Fruit fly (Drosophila melanogaster) whole organism, adult: ENCODE measurements around the gene Mps1.

ENCODE experiments used
- CG12768 ChIP-seq: fragments of 200-800 bp; sonication (Bioruptor generic); optimal IDR thresholded peaks from 2 replicates; lab custom pipeline; 2017; ENCODE audit warnings: missing biosample characterization, missing genetic modification characterization, mild to moderate bottlenecking, moderate library complexity, missing genetic modification reagents
- CG14711 ChIP-seq: fragments of 200-800 bp; sonication (Bioruptor generic); optimal IDR thresholded peaks from 2 replicates; lab custom pipeline; 2018; ENCODE audit warnings: missing biosample characterization, mild to moderate bottlenecking, missing genetic modification characterization, moderate library complexity
- CG5204 ChIP-seq: fragments of 200-800 bp; sonication (Bioruptor generic); optimal IDR thresholded peaks from 2 replicates; lab custom pipeline; 2016; ENCODE audit warnings: missing biosample characterization, missing genetic modification characterization
- CG7045 ChIP-seq: fragments of 200-800 bp; sonication (Bioruptor generic); optimal IDR thresholded peaks from 2 replicates; lab custom pipeline; 2017; ENCODE audit warnings: missing biosample characterization, mild to moderate bottlenecking, missing genetic modification characterization
- CG7101 ChIP-seq: fragments of 200-800 bp; sonication (Bioruptor generic); optimal IDR thresholded peaks from 2 replicates; lab custom pipeline; 2018; ENCODE audit warnings: missing biosample characterization, mild to moderate bottlenecking, missing genetic modification characterization, moderate library complexity
- Clk ChIP-seq: fragments of 200-800 bp; sonication (Bioruptor generic); optimal IDR thresholded peaks from 2 replicates; lab custom pipeline; 2017; ENCODE audit warnings: missing biosample characterization, missing genetic modification characterization
- Crg-1 ChIP-seq: fragments of 200-800 bp; sonication (Bioruptor generic); optimal IDR thresholded peaks from 2 replicates; lab custom pipeline; 2016; ENCODE audit warnings: missing biosample characterization, missing genetic modification characterization
- Hr96 ChIP-seq: fragments of 200-800 bp; sonication (Bioruptor generic); optimal IDR thresholded peaks from 2 replicates; lab custom pipeline; 2016; ENCODE audit warnings: missing biosample characterization, missing genetic modification characterization
- Mnt ChIP-seq: fragments of 200-800 bp; sonication (Bioruptor generic); optimal IDR thresholded peaks from 2 replicates; lab custom pipeline; 2016; ENCODE audit warnings: missing biosample characterization, mild to moderate bottlenecking, missing genetic modification characterization
- bab1 ChIP-seq: fragments of 200-800 bp; sonication (Bioruptor generic); optimal IDR thresholded peaks from 3 replicates; lab custom pipeline; 2019; ENCODE audit warnings: missing biosample characterization, mild to moderate bottlenecking, missing genetic modification characterization, moderate library complexity
- cnc ChIP-seq, 2 experiments: fragments of >200 bp; optimal IDR thresholded peaks; 2 replicates each; lab custom pipeline; 2017
- kay ChIP-seq: fragments of 200-800 bp; sonication (Bioruptor generic); peaks from one replicate; lab custom pipeline; 2016; ENCODE audit warnings: missing biosample characterization, missing genetic modification characterization, borderline replicate concordance
- tj ChIP-seq: fragments of 200-800 bp; sonication (Bioruptor generic); optimal IDR thresholded peaks from 3 replicates; lab custom pipeline; 2017; ENCODE audit warnings: missing biosample characterization, mild to moderate bottlenecking, missing genetic modification characterization, moderate library complexity

DNA sequence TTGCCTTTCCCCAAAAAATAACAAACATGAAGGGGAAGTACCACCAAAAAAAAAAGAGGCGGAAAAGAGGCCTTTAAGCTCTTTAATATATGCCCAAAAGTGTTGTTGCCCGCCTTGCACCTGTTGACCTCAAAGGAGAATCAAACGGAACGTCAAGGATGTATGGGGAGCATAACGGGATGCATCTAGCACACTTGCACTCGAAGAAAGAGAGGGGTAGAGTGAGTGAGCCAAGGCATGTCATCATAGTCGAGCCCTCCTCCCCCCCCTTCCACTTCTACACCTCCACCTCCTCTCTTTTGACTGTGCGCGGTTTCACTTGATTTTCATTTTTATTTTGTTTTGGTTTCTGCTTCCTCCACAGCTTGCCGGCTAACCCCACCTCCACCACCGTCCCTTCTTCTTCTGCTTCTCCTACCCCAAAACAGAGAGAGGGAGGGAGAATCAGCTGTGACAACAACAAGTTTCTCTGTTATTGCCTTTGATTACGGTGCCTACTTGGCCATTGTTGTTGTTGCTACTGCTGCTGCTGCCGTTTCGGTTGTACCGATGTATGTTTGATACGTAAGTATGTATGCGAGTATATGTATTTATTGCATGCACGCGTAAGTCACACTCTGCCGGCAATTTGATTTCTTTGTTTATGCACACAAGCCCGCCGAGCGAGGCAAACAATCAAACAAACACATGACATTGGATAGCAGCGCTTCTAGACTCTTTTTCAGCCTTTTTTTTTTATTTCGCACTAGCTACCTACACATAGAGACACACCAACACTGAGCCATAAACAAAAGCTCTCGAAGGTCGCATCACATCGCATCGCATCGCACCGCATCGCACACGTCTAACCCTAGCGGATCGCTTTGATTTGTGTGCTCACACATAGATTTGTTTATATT lies 41.8 kb downstream of the Mps1 start:
- TF ChIP-seq CG7045 (GFP tag; lab: Kevin White, UChicago) (no peak), Clk (GFP tag; lab: Kevin White, UChicago) (no peak), CG7101 (no peak), tj (GFP tag; lab: Kevin White, UChicago) (peak; percentile 56), CG14711 (tag; lab: Kevin White, UChicago) (no peak), cnc (optimal IDR thresholded peaks at IDR 0.05; lab: Kevin White, UChicago) (no peak), CG12768 (peak; percentile 28), CG5204 (no peak), bab1 (GFP tag; lab: Kevin White, UChicago) (no peak), Hr96 (no peak), kay (GFP tag; lab: Kevin White, UChicago) (no peak), Mnt (GFP tag; lab: Kevin White, UChicago) (no peak), Crg-1 (GFP tag; lab: Kevin White, UChicago) (no peak)
